Fruit fly (Drosophila melanogaster) whole organism, embryonic: ENCODE results near the gene IntS14.

Source experiments
- Antp ChIP-seq: fragments of 200-800 bp; sonication (Bioruptor generic); optimal IDR thresholded peaks from 3 replicates; lab custom pipeline; 2016; ENCODE audit warnings: missing biosample characterization, missing genetic modification characterization
- Atf6 ChIP-seq: fragments of 200-800 bp; sonication (Bioruptor generic); IDR thresholded peaks from 2 replicates; pipeline ENCODE4 v1.3.6; 2022; ENCODE audit warnings: missing biosample characterization, missing genetic modification characterization
- CG10431 ChIP-seq: fragments of 200-800 bp; sonication (Bioruptor generic); optimal IDR thresholded peaks from 3 replicates; lab custom pipeline; 2018; ENCODE audit warnings: missing biosample characterization, mild to moderate bottlenecking, missing genetic modification characterization
- CG11398 ChIP-seq: fragments of 200-800 bp; sonication (Bioruptor generic); optimal IDR thresholded peaks from 2 replicates; lab custom pipeline; 2016; ENCODE audit warnings: missing biosample characterization, missing genetic modification characterization
- CG12236 ChIP-seq: fragments of 200-800 bp; sonication (Bioruptor generic); optimal IDR thresholded peaks from 2 replicates; lab custom pipeline; 2016; ENCODE audit warnings: missing biosample characterization, missing genetic modification characterization
- CG17328 ChIP-seq: fragments of 200-800 bp; sonication (Bioruptor generic); IDR thresholded peaks from 2 replicates; pipeline ENCODE4 v1.3.6; 2022; ENCODE audit warnings: missing biosample characterization, missing genetic modification characterization
- CG30020 ChIP-seq: fragments of 200-800 bp; optimal IDR thresholded peaks from 2 replicates; lab custom pipeline; 2019; ENCODE audit warnings: missing biosample characterization, mild to moderate bottlenecking, missing genetic modification characterization, moderate library complexity
- CG30403 ChIP-seq: fragments of 200-800 bp; sonication (Bioruptor generic); optimal IDR thresholded peaks from 3 replicates; lab custom pipeline; 2016; ENCODE audit warnings: missing biosample characterization, missing genetic modification characterization
- CG32767 ChIP-seq: fragments of 200-800 bp; sonication (Bioruptor generic); IDR thresholded peaks from 2 replicates; pipeline ENCODE4 v1.3.6; 2022; ENCODE audit warnings: missing biosample characterization, missing genetic modification characterization
- CG3838 ChIP-seq: fragments of 200-800 bp; sonication (Bioruptor generic); optimal IDR thresholded peaks from 3 replicates; lab custom pipeline; 2016; ENCODE audit warnings: missing biosample characterization, missing genetic modification characterization
- CG3847 ChIP-seq: fragments of 200-800 bp; sonication (Bioruptor generic); IDR thresholded peaks from 2 replicates; pipeline ENCODE4 v1.3.6; 2022; ENCODE audit warnings: missing biosample characterization, missing genetic modification characterization
- CG4707 ChIP-seq: fragments of 200-800 bp; sonication (Bioruptor generic); optimal IDR thresholded peaks from 2 replicates; lab custom pipeline; 2018; ENCODE audit warnings: missing biosample characterization, mild to moderate bottlenecking, missing genetic modification characterization, moderate library complexity
- CG6813 ChIP-seq: fragments of 200-800 bp; sonication (Bioruptor generic); optimal IDR thresholded peaks from 2 replicates; lab custom pipeline; 2017; ENCODE audit warnings: missing biosample characterization, missing genetic modification characterization, mild to moderate bottlenecking, moderate library complexity, missing genetic modification reagents
- Deaf1 ChIP-seq: fragments of 200-800 bp; optimal IDR thresholded peaks from 3 replicates; lab custom pipeline; 2019; ENCODE audit warnings: missing biosample characterization, mild to moderate bottlenecking, missing genetic modification characterization, moderate library complexity
- ERR ChIP-seq: fragments of 200-800 bp; sonication (Bioruptor generic); optimal IDR thresholded peaks from 2 replicates; lab custom pipeline; 2016; ENCODE audit warnings: missing biosample characterization, missing genetic modification characterization
- Elba2 ChIP-seq: fragments of 200-800 bp; sonication (Bioruptor generic); optimal IDR thresholded peaks from 3 replicates; lab custom pipeline; 2016; ENCODE audit warnings: missing biosample characterization, missing genetic modification characterization
- Ets65A ChIP-seq: fragments of 200-800 bp; sonication (Bioruptor generic); peaks from one replicate; lab custom pipeline; 2016; ENCODE audit warnings: missing biosample characterization, missing genetic modification characterization
- Hey ChIP-seq: fragments of 200-800 bp; sonication (Bioruptor generic); optimal IDR thresholded peaks from 3 replicates; lab custom pipeline; 2018; ENCODE audit warnings: missing biosample characterization, mild to moderate bottlenecking, missing genetic modification characterization
- Hmr ChIP-seq: fragments of 200-800 bp; sonication (Bioruptor generic); optimal IDR thresholded peaks from 3 replicates; lab custom pipeline; 2017; ENCODE audit warnings: mild to moderate bottlenecking, missing biosample characterization, missing genetic modification reagents, missing genetic modification characterization
- Lim3 ChIP-seq: fragments of 200-800 bp; sonication (Bioruptor generic); IDR thresholded peaks from 2 replicates; pipeline ENCODE4 v1.3.6; 2022; ENCODE audit warnings: missing biosample characterization, missing genetic modification characterization
- MESR4 ChIP-seq: fragments of 200-800 bp; sonication (Bioruptor generic); optimal IDR thresholded peaks from 2 replicates; lab custom pipeline; 2018; ENCODE audit warnings: missing biosample characterization, mild to moderate bottlenecking, missing genetic modification characterization, moderate library complexity
- Meics ChIP-seq: fragments of 200-800 bp; sonication (Bioruptor generic); optimal IDR thresholded peaks from 2 replicates; lab custom pipeline; 2017; ENCODE audit warnings: missing biosample characterization, mild to moderate bottlenecking, missing genetic modification characterization
- Mrtf ChIP-seq: fragments of 200-800 bp; sonication (Bioruptor generic); IDR thresholded peaks from 3 replicates; pipeline ENCODE4 v1.3.6; 2022; ENCODE audit warnings: missing biosample characterization, missing genetic modification characterization
- TFAM ChIP-seq: fragments of 200-800 bp; sonication (Bioruptor generic); optimal IDR thresholded peaks from 2 replicates; lab custom pipeline; 2017; ENCODE audit warnings: missing biosample characterization, missing genetic modification characterization, inconsistent platforms
- al ChIP-seq: fragments of 200-800 bp; sonication (Bioruptor generic); IDR thresholded peaks from 2 replicates; pipeline ENCODE4 v1.3.6; 2022; ENCODE audit warnings: missing biosample characterization, missing genetic modification characterization
- aop ChIP-seq: fragments of 200-800 bp; sonication (Bioruptor generic); IDR thresholded peaks from 2 replicates; pipeline ENCODE4 v1.3.6; 2022; ENCODE audit warnings: missing biosample characterization, missing genetic modification characterization
- ato ChIP-seq: fragments of 200-800 bp; sonication (Bioruptor generic); IDR thresholded peaks from 2 replicates; pipeline ENCODE4 v1.3.6; 2022; ENCODE audit warnings: missing biosample characterization, missing genetic modification characterization; ENCODE audit not compliant: partially characterized antibody
- bigmax ChIP-seq: fragments of 200-800 bp; sonication (Bioruptor generic); optimal IDR thresholded peaks from 2 replicates; lab custom pipeline; 2018; ENCODE audit warnings: missing biosample characterization, mild to moderate bottlenecking, missing genetic modification characterization
- cad ChIP-seq: fragments of >200 bp; optimal IDR thresholded peaks from 2 replicates; lab custom pipeline; 2017; ENCODE audit warnings: missing biosample characterization, missing genetic modification characterization
- cas ChIP-seq: fragments of 200-800 bp; sonication (Bioruptor generic); IDR thresholded peaks from 2 replicates; pipeline ENCODE4 v1.3.6; 2022; ENCODE audit warnings: missing biosample characterization, missing genetic modification characterization
- corto ChIP-seq: fragments of 200-800 bp; sonication (Bioruptor generic); optimal IDR thresholded peaks from 2 replicates; lab custom pipeline; 2016; ENCODE audit warnings: missing biosample characterization, mild to moderate bottlenecking, missing genetic modification characterization, moderate library complexity
- crol ChIP-seq: fragments of 200-800 bp; sonication (Bioruptor generic); IDR thresholded peaks from 2 replicates; pipeline ENCODE4 v1.3.6; 2022; ENCODE audit warnings: missing biosample characterization, missing genetic modification characterization
- exex ChIP-seq: fragments of 200-800 bp; sonication (Bioruptor generic); optimal IDR thresholded peaks from 4 replicates; lab custom pipeline; 2018; ENCODE audit warnings: missing biosample characterization, mild to moderate bottlenecking, missing genetic modification characterization, moderate library complexity
- fd64A ChIP-seq: fragments of 200-800 bp; sonication (Bioruptor generic); optimal IDR thresholded peaks from 3 replicates; lab custom pipeline; 2018; ENCODE audit warnings: missing biosample characterization, mild to moderate bottlenecking, missing genetic modification characterization
- gcm2 ChIP-seq: fragments of 200-800 bp; sonication (Bioruptor generic); optimal IDR thresholded peaks from 2 replicates; lab custom pipeline; 2016; ENCODE audit warnings: missing biosample characterization, missing genetic modification characterization
- grau ChIP-seq: fragments of 200-800 bp; optimal IDR thresholded peaks from 3 replicates; lab custom pipeline; 2019; ENCODE audit warnings: missing biosample characterization, mild to moderate bottlenecking, missing genetic modification characterization, moderate library complexity
- jing ChIP-seq: fragments of 200-800 bp; sonication (Bioruptor generic); optimal IDR thresholded peaks from 2 replicates; lab custom pipeline; 2018; ENCODE audit warnings: missing biosample characterization, mild to moderate bottlenecking, missing genetic modification characterization
- kni ChIP-seq: fragments of 200-800 bp; sonication (Bioruptor generic); optimal IDR thresholded peaks from 3 replicates; lab custom pipeline; 2017; ENCODE audit warnings: mild to moderate bottlenecking, missing biosample characterization, missing genetic modification reagents, missing genetic modification characterization
- lola ChIP-seq, 3 experiments: fragments of >200 bp in 2 of 3; fragments of 200-800 bp in 1 of 3; sonication (Bioruptor generic) in 1 of 3; optimal IDR thresholded peaks; 2 replicates each; lab custom pipeline; 2017 to 2019; ENCODE audit warnings: missing biosample characterization in 3 of 3, missing genetic modification characterization in 3 of 3, mild to moderate bottlenecking in 1 of 3, moderate library complexity in 1 of 3
- mirr ChIP-seq: fragments of 200-800 bp; sonication (Bioruptor generic); optimal IDR thresholded peaks from 3 replicates; lab custom pipeline; 2018; ENCODE audit warnings: missing biosample characterization, mild to moderate bottlenecking, missing genetic modification characterization
- sd ChIP-seq: fragments of 200-800 bp; sonication (Bioruptor generic); optimal IDR thresholded peaks from 3 replicates; lab custom pipeline; 2018; ENCODE audit warnings: missing biosample characterization, mild to moderate bottlenecking, missing genetic modification characterization, moderate library complexity
- slou ChIP-seq: fragments of 200-800 bp; sonication (Bioruptor generic); optimal IDR thresholded peaks from 3 replicates; lab custom pipeline; 2016; ENCODE audit warnings: missing biosample characterization, missing genetic modification characterization
- sna ChIP-seq: fragments of 200-800 bp; sonication (Bioruptor generic); IDR thresholded peaks from 2 replicates; pipeline ENCODE4 v1.3.6; 2022; ENCODE audit warnings: missing biosample characterization, missing genetic modification characterization; ENCODE audit not compliant: partially characterized antibody
- sqz ChIP-seq: fragments of 200-800 bp; sonication (Bioruptor generic); optimal IDR thresholded peaks from 3 replicates; lab custom pipeline; 2018; ENCODE audit warnings: missing biosample characterization, mild to moderate bottlenecking, missing genetic modification characterization
- stwl ChIP-seq: fragments of 200-800 bp; sonication (Bioruptor generic); optimal IDR thresholded peaks from 3 replicates; lab custom pipeline; 2018; ENCODE audit warnings: missing biosample characterization, mild to moderate bottlenecking, missing genetic modification characterization, moderate library complexity
- tin ChIP-seq: fragments of 200-800 bp; sonication (Bioruptor generic); optimal IDR thresholded peaks from 3 replicates; lab custom pipeline; 2016; ENCODE audit warnings: missing biosample characterization, missing genetic modification characterization
- toy ChIP-seq: fragments of 200-800 bp; sonication (Bioruptor generic); IDR thresholded peaks from 2 replicates; pipeline ENCODE4 v1.3.6; 2022; ENCODE audit warnings: missing biosample characterization, missing genetic modification characterization
- tup ChIP-seq: fragments of 200-800 bp; sonication (Bioruptor generic); optimal IDR thresholded peaks from 2 replicates; lab custom pipeline; 2016; ENCODE audit warnings: missing biosample characterization, mild to moderate bottlenecking, missing genetic modification characterization, moderate library complexity
- usp ChIP-seq: fragments of >200 bp; optimal IDR thresholded peaks from 2 replicates; lab custom pipeline; 2017; ENCODE audit warnings: missing biosample characterization, missing genetic modification characterization

IntS14 gene

DNA sequence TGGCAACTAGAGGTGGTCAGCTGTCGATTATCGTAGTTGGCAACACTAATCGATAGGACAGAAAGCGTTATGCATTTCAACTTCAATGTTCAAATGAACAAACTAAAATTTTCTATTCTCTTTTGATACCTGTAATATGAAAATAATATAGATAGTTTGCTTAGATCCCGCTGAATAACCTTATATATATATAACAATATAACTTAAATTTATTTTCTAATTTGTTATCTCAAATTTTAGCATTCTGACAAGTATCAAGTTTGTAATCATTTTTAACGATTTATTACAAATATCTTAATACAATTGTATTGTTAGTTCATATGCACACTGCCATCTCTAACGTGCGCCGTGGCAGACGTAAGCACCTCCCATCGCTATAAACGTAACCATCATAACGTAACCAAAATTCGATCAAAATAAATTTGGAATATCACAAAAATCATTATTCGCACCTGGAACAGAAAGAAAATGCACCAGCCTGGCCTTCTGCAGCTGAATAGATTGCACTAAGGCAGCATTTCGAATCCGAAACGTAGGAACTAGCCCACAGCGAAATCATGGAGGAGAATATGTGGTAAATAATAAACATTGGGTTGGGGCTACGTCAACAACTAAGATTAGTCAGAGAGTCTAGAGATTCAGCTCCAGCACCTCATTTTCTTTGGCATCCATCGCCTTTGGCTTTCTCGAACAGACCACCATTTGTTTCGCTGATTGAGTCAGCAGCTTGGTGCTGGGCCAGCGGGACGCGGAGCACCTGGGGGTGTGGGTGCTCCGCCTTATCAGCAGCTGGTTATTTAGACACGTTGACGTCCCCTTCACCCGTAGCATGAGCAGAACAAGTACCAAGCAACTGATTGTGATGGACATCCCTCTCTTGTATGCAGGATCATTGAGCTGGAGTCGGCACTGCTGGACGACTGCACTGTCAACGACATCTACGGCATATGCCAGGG, 35.0 kb upstream of the IntS14 start, which contains the start of the genes Pino and TBC1D23 (continued):
- TF ChIP-seq Hey (tag; lab: Kevin White, UChicago) (no peak), ato (no peak), bigmax (GFP tag; lab: Kevin White, UChicago) (no peak), CG17328 (peak; percentile 70), aop (no peak), CG12236 (GFP tag; lab: Kevin White, UChicago) (no peak), Antp (peak; percentile 36), Ets65A (peak; percentile 94), CG6813 (GFP tag; lab: Kevin White, UChicago) (no peak), stwl (peak; percentile 33), exex (tag; lab: Kevin White, UChicago) (no peak), Deaf1 (tag; lab: Kevin White, UChicago) (peak; percentile 24), CG4707 (no peak), slou (GFP tag; lab: Kevin White, UChicago) (peak; percentile 41), tup (GFP tag; lab: Kevin White, UChicago) (no peak), CG32767 (no peak; the same call in 1 of the 2 replicates), ERR (GFP tag; lab: Kevin White, UChicago) (no peak), Mrtf (GFP tag; lab: Robert Waterston, UW) (peak; percentile 50; the same call in 2 of the 3 replicates), jing (GFP tag; lab: Kevin White, UChicago) (no peak), corto (GFP tag; lab: Kevin White, UChicago) (peak; percentile 32), usp (GFP tag; lab: Kevin White, UChicago) (no peak), Lim3 (GFP tag; lab: Robert Waterston, UW) (no peak), crol (GFP tag; lab: Robert Waterston, UW) (peak; percentile 88), al (peak; percentile 78), grau (tag; lab: Kevin White, UChicago) (peak; percentile 80), gcm2 (GFP tag; lab: Kevin White, UChicago) (no peak), lola (GFP tag; optimal IDR thresholded peaks at IDR 0.05; lab: Kevin White, UChicago) (peak in 1 of 3 experiments; percentile 79), Atf6 (GFP tag; lab: Robert Waterston, UW) (0 out of 2 replicates have a peak, but pooled peaks have one; percentile 41), sna (GFP tag; lab: Robert Waterston, UW) (peak; percentile 34; the same call in 1 of the 2 replicates), kni (GFP tag; lab: Kevin White, UChicago) (no peak), CG30403 (peak; percentile 86), CG3847 (peak; percentile 65), tin (GFP tag; lab: Kevin White, UChicago) (peak; percentile 69), Hmr (GFP tag; lab: Kevin White, UChicago) (peak; percentile 79), mirr (GFP tag; lab: Kevin White, UChicago) (no peak), cad (GFP tag; lab: Kevin White, UChicago) (no peak), TFAM (GFP tag; lab: Kevin White, UChicago) (no peak), fd64A (GFP tag; lab: Kevin White, UChicago) (no peak), CG3838 (no peak), CG11398 (GFP tag; lab: Kevin White, UChicago) (no peak), cas (GFP tag; lab: Robert Waterston, UW) (no peak), toy (GFP tag; lab: Robert Waterston, UW) (no peak), CG10431 (GFP tag; lab: Kevin White, UChicago) (no peak), sd (peak; percentile 20), sqz (no peak), Meics (GFP tag; lab: Kevin White, UChicago) (peak; percentile 64), CG30020 (tag; lab: Kevin White, UChicago) (peak; percentile 72), Elba2 (GFP tag; lab: Kevin White, UChicago) (peak; percentile 12), MESR4 (GFP tag; lab: Kevin White, UChicago) (peak; percentile 93)
